Fruit fly (Drosophila melanogaster) whole organism, embryonic: ENCODE data around the gene Spec2.

Source experiments
- Antp ChIP-seq: fragments of 200-800 bp; sonication (Bioruptor generic); optimal IDR thresholded peaks from 3 replicates; lab custom pipeline; 2016; ENCODE audit warnings: missing biosample characterization, missing genetic modification characterization
- CG11093 ChIP-seq: fragments of 200-800 bp; sonication (Bioruptor generic); IDR thresholded peaks from 3 replicates; pipeline ENCODE4 v1.3.6; 2022; ENCODE audit warnings: missing biosample characterization, missing genetic modification characterization
- CG11504 ChIP-seq: fragments of 200-800 bp; sonication (Bioruptor generic); optimal IDR thresholded peaks from 3 replicates; lab custom pipeline; 2019; ENCODE audit warnings: missing biosample characterization, mild to moderate bottlenecking, missing genetic modification characterization, moderate library complexity
- CG11560 ChIP-seq: fragments of 200-800 bp; sonication (Bioruptor generic); IDR thresholded peaks from 3 replicates; pipeline ENCODE4 v1.3.6; 2022; ENCODE audit warnings: missing biosample characterization, missing genetic modification characterization
- CG12769 ChIP-seq: fragments of 200-800 bp; sonication (Bioruptor generic); optimal IDR thresholded peaks from 2 replicates; lab custom pipeline; 2019; ENCODE audit warnings: missing biosample characterization, mild to moderate bottlenecking, missing genetic modification characterization, moderate library complexity
- CG15601 ChIP-seq: fragments of 200-800 bp; sonication (Bioruptor generic); optimal IDR thresholded peaks from 3 replicates; lab custom pipeline; 2019; ENCODE audit warnings: missing biosample characterization, mild to moderate bottlenecking, missing genetic modification characterization, moderate library complexity
- CG17328 ChIP-seq: fragments of 200-800 bp; sonication (Bioruptor generic); IDR thresholded peaks from 2 replicates; pipeline ENCODE4 v1.3.6; 2022; ENCODE audit warnings: missing biosample characterization, missing genetic modification characterization
- CG18619 ChIP-seq: fragments of 200-800 bp; sonication (Bioruptor generic); optimal IDR thresholded peaks from 3 replicates; lab custom pipeline; 2017; ENCODE audit warnings: missing biosample characterization, mild to moderate bottlenecking, missing genetic modification characterization
- CG33213 ChIP-seq: fragments of 200-800 bp; sonication (Bioruptor generic); optimal IDR thresholded peaks from 3 replicates; lab custom pipeline; 2016; ENCODE audit warnings: missing biosample characterization, missing genetic modification characterization
- CG3995 ChIP-seq: fragments of 200-800 bp; sonication (Bioruptor generic); optimal IDR thresholded peaks from 3 replicates; lab custom pipeline; 2016; ENCODE audit warnings: missing biosample characterization, missing genetic modification characterization
- CG7372 ChIP-seq: fragments of 200-800 bp; sonication (Bioruptor generic); IDR thresholded peaks from 2 replicates; pipeline ENCODE4 v1.3.6; 2022; ENCODE audit warnings: missing biosample characterization, missing genetic modification characterization
- CG7839 ChIP-seq: fragments of 200-800 bp; sonication (Bioruptor generic); optimal IDR thresholded peaks from 3 replicates; lab custom pipeline; 2018; ENCODE audit warnings: missing biosample characterization, mild to moderate bottlenecking, missing genetic modification characterization, moderate library complexity
- CG9437 ChIP-seq: fragments of 200-800 bp; sonication (Bioruptor generic); optimal IDR thresholded peaks from 2 replicates; lab custom pipeline; 2018; ENCODE audit warnings: missing biosample characterization, mild to moderate bottlenecking, missing genetic modification characterization
- CG9817 ChIP-seq: fragments of 200-800 bp; sonication (Bioruptor generic); optimal IDR thresholded peaks from 2 replicates; lab custom pipeline; 2018; ENCODE audit warnings: missing biosample characterization, mild to moderate bottlenecking, missing genetic modification characterization, moderate library complexity
- Chrac-16 ChIP-seq: fragments of 200-800 bp; sonication (Bioruptor generic); optimal IDR thresholded peaks from 3 replicates; lab custom pipeline; 2016; ENCODE audit warnings: missing biosample characterization, missing genetic modification characterization
- Dfd ChIP-seq, 2 experiments: fragments of >200 bp; optimal IDR thresholded peaks; 2 replicates each; lab custom pipeline; 2017; ENCODE audit warnings: missing biosample characterization in 2 of 2, missing genetic modification characterization in 2 of 2
- ERR ChIP-seq: fragments of 200-800 bp; sonication (Bioruptor generic); optimal IDR thresholded peaks from 2 replicates; lab custom pipeline; 2016; ENCODE audit warnings: missing biosample characterization, missing genetic modification characterization
- Ets97D ChIP-seq: fragments of 200-800 bp; sonication (Bioruptor generic); optimal IDR thresholded peaks from 3 replicates; lab custom pipeline; 2016; ENCODE audit warnings: missing biosample characterization, missing genetic modification characterization
- HLHmδ ChIP-seq: fragments of 200-800 bp; sonication (Bioruptor generic); optimal IDR thresholded peaks from 2 replicates; lab custom pipeline; 2018; ENCODE audit warnings: missing biosample characterization, mild to moderate bottlenecking, missing genetic modification characterization, moderate library complexity
- Hr51 ChIP-seq, 2 experiments: fragments of 200-800 bp; sonication (Bioruptor generic); optimal IDR thresholded peaks; 2 replicates in 1 of 2; 3 replicates in 1 of 2; lab custom pipeline; 2016 to 2018; ENCODE audit warnings: missing biosample characterization in 2 of 2, missing genetic modification characterization in 2 of 2, mild to moderate bottlenecking in 1 of 2, moderate library complexity in 1 of 2
- Lim3 ChIP-seq: fragments of 200-800 bp; sonication (Bioruptor generic); IDR thresholded peaks from 2 replicates; pipeline ENCODE4 v1.3.6; 2022; ENCODE audit warnings: missing biosample characterization, missing genetic modification characterization
- MTF-1 ChIP-seq: fragments of 200-800 bp; sonication (Bioruptor generic); optimal IDR thresholded peaks from 2 replicates; lab custom pipeline; 2018; ENCODE audit warnings: missing biosample characterization, mild to moderate bottlenecking, missing genetic modification characterization, borderline replicate concordance
- Myb ChIP-seq: fragments of 200-800 bp; sonication (Bioruptor generic); optimal IDR thresholded peaks from 2 replicates; lab custom pipeline; 2016; ENCODE audit warnings: missing biosample characterization, missing genetic modification characterization
- NFAT ChIP-seq: fragments of 200-800 bp; sonication (Bioruptor generic); IDR thresholded peaks from 2 replicates; pipeline ENCODE4 v1.3.6; 2022; ENCODE audit warnings: missing biosample characterization, missing genetic modification characterization
- Sox102F ChIP-seq: fragments of 200-800 bp; sonication (Bioruptor generic); optimal IDR thresholded peaks from 2 replicates; lab custom pipeline; 2018; ENCODE audit warnings: missing biosample characterization, mild to moderate bottlenecking, missing genetic modification characterization, moderate library complexity
- Ssrp ChIP-seq: fragments of 200-800 bp; sonication (Bioruptor generic); optimal IDR thresholded peaks from 2 replicates; lab custom pipeline; 2018; ENCODE audit warnings: missing biosample characterization, mild to moderate bottlenecking, missing genetic modification characterization, moderate library complexity
- disco-r ChIP-seq: fragments of 200-800 bp; sonication (Bioruptor generic); optimal IDR thresholded peaks from 2 replicates; lab custom pipeline; 2016; ENCODE audit warnings: missing biosample characterization, missing genetic modification characterization
- eve ChIP-seq, 2 experiments: fragments of >200 bp; optimal IDR thresholded peaks; 2 replicates each; lab custom pipeline; 2017; ENCODE audit warnings: missing biosample characterization in 2 of 2, missing genetic modification characterization in 2 of 2
- gro ChIP-seq: fragments of 200-800 bp; sonication (Bioruptor generic); optimal IDR thresholded peaks from 2 replicates; lab custom pipeline; 2016; ENCODE audit warnings: missing biosample characterization, missing genetic modification characterization
- gt ChIP-seq: fragments of 200-800 bp; sonication (Bioruptor generic); IDR thresholded peaks from 2 replicates; pipeline ENCODE4 v1.3.6; 2022; ENCODE audit warnings: missing biosample characterization, missing genetic modification characterization
- jigr1 ChIP-seq: fragments of 200-800 bp; sonication (Bioruptor generic); IDR thresholded peaks from 3 replicates; pipeline ENCODE4 v1.3.6; 2022; ENCODE audit warnings: missing biosample characterization, missing genetic modification characterization
- jing ChIP-seq: fragments of 200-800 bp; sonication (Bioruptor generic); optimal IDR thresholded peaks from 2 replicates; lab custom pipeline; 2018; ENCODE audit warnings: missing biosample characterization, mild to moderate bottlenecking, missing genetic modification characterization
- luna ChIP-seq: fragments of 200-800 bp; sonication (Bioruptor generic); optimal IDR thresholded peaks from 2 replicates; lab custom pipeline; 2016; ENCODE audit warnings: missing biosample characterization, missing genetic modification characterization
- maf-S ChIP-seq: fragments of 200-800 bp; sonication (Bioruptor generic); optimal IDR thresholded peaks from 2 replicates; lab custom pipeline; 2016; ENCODE audit warnings: missing biosample characterization, missing genetic modification characterization
- nerfin-1 ChIP-seq: fragments of 200-800 bp; sonication (Bioruptor generic); optimal IDR thresholded peaks from 3 replicates; lab custom pipeline; 2019; ENCODE audit warnings: missing biosample characterization, mild to moderate bottlenecking, missing genetic modification characterization, moderate library complexity
- prd ChIP-seq, 3 experiments: fragments of >200 bp in 2 of 3; fragments of 200-800 bp in 1 of 3; sonication (Bioruptor generic) in 1 of 3; optimal IDR thresholded peaks in 2 of 3; IDR thresholded peaks in 1 of 3; 2 replicates in 2 of 3; 3 replicates in 1 of 3; pipeline versions ENCODE4 v1.3.6 to Lab custom; 2017 to 2022; ENCODE audit warnings: missing biosample characterization in 1 of 3, missing genetic modification characterization in 1 of 3
- ro ChIP-seq: fragments of 200-800 bp; sonication (Bioruptor generic); IDR thresholded peaks from 2 replicates; pipeline ENCODE4 v1.3.6; 2022; ENCODE audit warnings: missing biosample characterization, missing genetic modification characterization
- scrt ChIP-seq: fragments of 200-800 bp; sonication (Bioruptor generic); optimal IDR thresholded peaks from 2 replicates; lab custom pipeline; 2018; ENCODE audit warnings: missing biosample characterization, mild to moderate bottlenecking, missing genetic modification characterization, moderate library complexity
- sens ChIP-seq: fragments of 200-800 bp; sonication (Bioruptor generic); peaks from one replicate; lab custom pipeline; 2016; ENCODE audit warnings: missing biosample characterization, missing genetic modification characterization
- shn ChIP-seq: fragments of 200-800 bp; sonication (Bioruptor generic); optimal IDR thresholded peaks from 3 replicates; lab custom pipeline; 2016; ENCODE audit warnings: missing biosample characterization, missing genetic modification characterization
- sim ChIP-seq: fragments of 200-800 bp; sonication (Bioruptor generic); IDR thresholded peaks from 2 replicates; pipeline ENCODE4 v1.3.6; 2022; ENCODE audit warnings: missing biosample characterization, missing genetic modification characterization
- sima ChIP-seq: fragments of 200-800 bp; sonication (Bioruptor generic); optimal IDR thresholded peaks from 2 replicates; lab custom pipeline; 2016; ENCODE audit warnings: missing biosample characterization, missing genetic modification characterization
- stwl ChIP-seq: fragments of 200-800 bp; sonication (Bioruptor generic); optimal IDR thresholded peaks from 3 replicates; lab custom pipeline; 2018; ENCODE audit warnings: missing biosample characterization, mild to moderate bottlenecking, missing genetic modification characterization, moderate library complexity
- tap ChIP-seq: fragments of 200-800 bp; optimal IDR thresholded peaks from 3 replicates; lab custom pipeline; 2019; ENCODE audit warnings: missing biosample characterization, mild to moderate bottlenecking, missing genetic modification characterization, moderate library complexity
- tgo ChIP-seq: fragments of 200-800 bp; sonication (Bioruptor generic); IDR thresholded peaks from 3 replicates; pipeline ENCODE4 v1.3.6; 2022; ENCODE audit warnings: missing biosample characterization, missing genetic modification characterization
- tio ChIP-seq: fragments of 200-800 bp; sonication (Bioruptor generic); optimal IDR thresholded peaks from 2 replicates; lab custom pipeline; 2017; ENCODE audit warnings: missing biosample characterization, missing genetic modification characterization, inconsistent platforms
- tup ChIP-seq: fragments of 200-800 bp; sonication (Bioruptor generic); optimal IDR thresholded peaks from 2 replicates; lab custom pipeline; 2016; ENCODE audit warnings: missing biosample characterization, mild to moderate bottlenecking, missing genetic modification characterization, moderate library complexity
- unpg ChIP-seq: fragments of 200-800 bp; sonication (Bioruptor generic); optimal IDR thresholded peaks from 3 replicates; lab custom pipeline; 2018; ENCODE audit warnings: missing biosample characterization, mild to moderate bottlenecking, missing genetic modification characterization, moderate library complexity
- vnd ChIP-seq: fragments of 200-800 bp; sonication (Bioruptor generic); IDR thresholded peaks from 3 replicates; pipeline ENCODE4 v1.3.6; 2022; ENCODE audit warnings: missing biosample characterization, missing genetic modification characterization; ENCODE audit not compliant: partially characterized antibody
- yki ChIP-seq: fragments of >200 bp; optimal IDR thresholded peaks from 3 replicates; lab custom pipeline; 2018

Spec2 gene

DNA sequence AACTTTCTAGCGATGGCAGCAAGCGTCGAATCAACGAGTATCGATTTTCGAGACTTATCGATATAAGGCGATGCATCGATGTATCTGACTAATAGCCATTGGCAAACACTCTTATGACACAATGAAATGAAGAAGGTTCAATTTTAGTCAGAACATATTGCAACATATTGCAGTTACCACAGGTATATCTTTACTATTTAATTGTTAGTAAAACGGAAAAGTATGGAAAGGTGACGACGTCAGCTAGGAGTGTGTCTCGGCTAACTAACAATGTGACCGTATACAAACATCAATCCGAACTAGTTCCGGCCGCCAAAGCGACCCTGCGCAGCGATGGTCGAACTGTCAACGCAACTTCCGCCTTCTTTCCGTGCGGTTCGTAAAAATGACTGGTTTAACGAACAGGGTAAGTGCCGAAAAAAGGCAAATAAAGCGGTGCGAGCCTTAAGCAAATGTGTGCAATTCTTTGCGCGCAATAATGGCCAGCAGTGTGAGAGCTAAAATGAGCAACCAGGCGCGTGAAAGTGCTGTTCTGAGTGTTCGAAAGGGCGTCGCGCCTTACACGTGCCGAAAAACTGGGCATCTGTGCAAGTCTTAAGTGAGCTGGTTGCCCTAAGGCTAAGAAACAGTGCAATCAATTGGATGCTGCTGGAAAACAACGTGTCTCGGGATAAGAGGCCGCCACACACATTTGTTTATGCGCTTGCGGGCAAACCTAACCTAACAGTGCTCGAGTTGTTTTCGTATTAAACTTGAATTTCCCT lies at the start of gene Spec2, which contains the start of the genes Dph4 and RpL13A (continued):
- TF ChIP-seq vnd (GFP tag; lab: Robert Waterston, UW) (no peak), tap (tag; lab: Kevin White, UChicago) (peak; percentile 69), shn (GFP tag; lab: Kevin White, UChicago) (peak; percentile 92), jing (GFP tag; lab: Kevin White, UChicago) (peak; percentile 72), HLHmδ (GFP tag; lab: Kevin White, UChicago) (peak; percentile 100), yki (lab: Kevin White, UChicago) (no peak), Chrac-16 (GFP tag; lab: Kevin White, UChicago) (peak; percentile 57), tgo (GFP tag; lab: Robert Waterston, UW) (no peak), nerfin-1 (peak; percentile 89), Hr51 (GFP tag; optimal IDR thresholded peaks at IDR 0.05; lab: Kevin White, UChicago) (peak; percentile 81 to 86), tup (peak; percentile 74), NFAT (GFP tag; lab: Robert Waterston, UW) (no peak), Lim3 (GFP tag; lab: Robert Waterston, UW) (no peak), CG9817 (tag; lab: Kevin White, UChicago) (peak; percentile 90), CG17328 (GFP tag; lab: Robert Waterston, UW) (no peak), CG33213 (GFP tag; lab: Kevin White, UChicago) (peak; percentile 98), unpg (peak; percentile 87), sima (GFP tag; lab: Kevin White, UChicago) (peak; percentile 82), CG11504 (tag; lab: Kevin White, UChicago) (no peak), MTF-1 (GFP tag; lab: Kevin White, UChicago) (peak; percentile 98), CG15601 (tag; lab: Kevin White, UChicago) (peak; percentile 90), maf-S (GFP tag; lab: Kevin White, UChicago) (peak; percentile 88), CG9437 (peak; percentile 82), CG12769 (tag; lab: Kevin White, UChicago) (peak; percentile 83), tio (GFP tag; lab: Kevin White, UChicago) (no peak), luna (GFP tag; lab: Kevin White, UChicago) (peak; percentile 93), Dfd (GFP tag; optimal IDR thresholded peaks at IDR 0.05; lab: Kevin White, UChicago) (no peak), eve (GFP tag; optimal IDR thresholded peaks at IDR 0.05; lab: Kevin White, UChicago) (no peak), Myb (GFP tag; lab: Kevin White, UChicago) (peak; percentile 86), CG11093 (GFP tag; lab: Robert Waterston, UW) (peak; percentile 43; the same call in 1 of the 3 replicates), jigr1 (GFP tag; lab: Robert Waterston, UW) (no peak), sens (peak; percentile 98), gt (GFP tag; lab: Robert Waterston, UW) (no peak), sim (GFP tag; lab: Robert Waterston, UW) (no peak), gro (GFP tag; lab: Kevin White, UChicago) (peak; percentile 91), CG7372 (GFP tag; lab: Robert Waterston, UW) (no peak), CG7839 (tag; lab: Kevin White, UChicago) (peak; percentile 85), Ets97D (GFP tag; lab: Kevin White, UChicago) (peak; percentile 100), CG3995 (GFP tag; lab: Kevin White, UChicago) (peak; percentile 83), stwl (tag; lab: Kevin White, UChicago) (peak; percentile 75), CG18619 (GFP tag; lab: Kevin White, UChicago) (peak; percentile 96), Antp (GFP tag; lab: Kevin White, UChicago) (peak; percentile 75), ERR (GFP tag; lab: Kevin White, UChicago) (peak; percentile 81), CG11560 (tag; lab: Robert Waterston, UW) (no peak), Sox102F (no peak), Ssrp (tag; lab: Kevin White, UChicago) (peak; percentile 48), prd (optimal IDR thresholded peaks at IDR 0.05; lab: Kevin White, UChicago) (no peak), prd (GFP tag; IDR thresholded peaks at IDR 0.05; lab: Robert Waterston, UW) (no peak), disco-r (peak; percentile 90), ro (GFP tag; lab: Robert Waterston, UW) (no peak), scrt (GFP tag; lab: Kevin White, UChicago) (peak; percentile 89)
